Worm (Caenorhabditis elegans) whole organism, L4/young adult: Measurements from ENCODE around the gene sre-6.

Experiments used
- W03F9.2 ChIP-seq: fragments of 150-350 bp; optimal IDR thresholded peaks from 2 replicates; lab custom pipeline; 2014; ENCODE audit warnings: missing biosample characterization, missing genetic modification characterization
- him-1 ChIP-seq: sonication (generic microtip); optimal IDR thresholded peaks from 2 replicates; lab custom pipeline; 2016; ENCODE audit warnings: missing genotype, missing genetic modification reagents, missing genetic modification characterization, missing compliant biosample characterization

DNA sequence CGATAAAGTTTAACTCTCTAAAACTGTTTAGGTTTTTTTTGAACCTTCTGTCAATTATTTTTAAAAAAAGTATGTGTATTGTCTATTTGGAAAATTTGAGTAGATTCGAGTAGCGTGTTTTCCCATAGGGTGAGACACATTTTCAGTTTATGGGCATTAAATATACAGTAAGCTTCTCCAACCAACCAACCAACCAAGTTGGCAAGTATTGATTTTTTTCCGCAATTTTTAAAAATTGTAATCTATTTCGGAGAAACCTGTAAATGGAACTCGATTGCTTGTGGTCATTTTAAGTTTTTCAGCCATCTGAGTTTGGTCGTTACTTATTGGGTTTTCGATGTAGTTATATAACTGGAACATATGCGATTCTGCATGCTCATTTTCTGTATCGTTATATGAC lies 17.6 kb downstream of the sre-6 start, which contains the start of gene srj-21:
- TF ChIP-seq him-1 (tag; lab: Kevin White, UChicago) (no peak), W03F9.2 (tag; lab: Kevin White, UChicago) (no peak)
